Fruit fly (Drosophila melanogaster) whole organism, adult: ENCODE results near the gene Or65a.

Experiments used
- CG11617 ChIP-seq: fragments of 200-800 bp; sonication (Bioruptor generic); optimal IDR thresholded peaks from 2 replicates; lab custom pipeline; 2017; ENCODE audit warnings: mild to moderate bottlenecking, missing biosample characterization, missing genetic modification reagents, missing genetic modification characterization
- CG12768 ChIP-seq: fragments of 200-800 bp; sonication (Bioruptor generic); optimal IDR thresholded peaks from 2 replicates; lab custom pipeline; 2017; ENCODE audit warnings: missing biosample characterization, missing genetic modification characterization, mild to moderate bottlenecking, moderate library complexity, missing genetic modification reagents
- CG14711 ChIP-seq: fragments of 200-800 bp; sonication (Bioruptor generic); optimal IDR thresholded peaks from 2 replicates; lab custom pipeline; 2018; ENCODE audit warnings: missing biosample characterization, mild to moderate bottlenecking, missing genetic modification characterization, moderate library complexity
- CG1620 ChIP-seq: fragments of 200-800 bp; sonication (Bioruptor generic); optimal IDR thresholded peaks from 2 replicates; lab custom pipeline; 2016; ENCODE audit warnings: missing biosample characterization, missing genetic modification characterization
- CG33017 ChIP-seq: fragments of 200-800 bp; sonication (Bioruptor generic); optimal IDR thresholded peaks from 2 replicates; lab custom pipeline; 2018; ENCODE audit warnings: missing biosample characterization, mild to moderate bottlenecking, missing genetic modification characterization, moderate library complexity
- CG5204 ChIP-seq: fragments of 200-800 bp; sonication (Bioruptor generic); optimal IDR thresholded peaks from 2 replicates; lab custom pipeline; 2016; ENCODE audit warnings: missing biosample characterization, missing genetic modification characterization
- CG7045 ChIP-seq: fragments of 200-800 bp; sonication (Bioruptor generic); optimal IDR thresholded peaks from 2 replicates; lab custom pipeline; 2017; ENCODE audit warnings: missing biosample characterization, mild to moderate bottlenecking, missing genetic modification characterization
- CG7101 ChIP-seq: fragments of 200-800 bp; sonication (Bioruptor generic); optimal IDR thresholded peaks from 2 replicates; lab custom pipeline; 2018; ENCODE audit warnings: missing biosample characterization, mild to moderate bottlenecking, missing genetic modification characterization, moderate library complexity
- Clk ChIP-seq: fragments of 200-800 bp; sonication (Bioruptor generic); optimal IDR thresholded peaks from 2 replicates; lab custom pipeline; 2017; ENCODE audit warnings: missing biosample characterization, missing genetic modification characterization
- Crg-1 ChIP-seq: fragments of 200-800 bp; sonication (Bioruptor generic); optimal IDR thresholded peaks from 2 replicates; lab custom pipeline; 2016; ENCODE audit warnings: missing biosample characterization, missing genetic modification characterization
- Hr96 ChIP-seq: fragments of 200-800 bp; sonication (Bioruptor generic); optimal IDR thresholded peaks from 2 replicates; lab custom pipeline; 2016; ENCODE audit warnings: missing biosample characterization, missing genetic modification characterization
- Mnt ChIP-seq: fragments of 200-800 bp; sonication (Bioruptor generic); optimal IDR thresholded peaks from 2 replicates; lab custom pipeline; 2016; ENCODE audit warnings: missing biosample characterization, mild to moderate bottlenecking, missing genetic modification characterization
- bab1 ChIP-seq: fragments of 200-800 bp; sonication (Bioruptor generic); optimal IDR thresholded peaks from 3 replicates; lab custom pipeline; 2019; ENCODE audit warnings: missing biosample characterization, mild to moderate bottlenecking, missing genetic modification characterization, moderate library complexity
- cic ChIP-seq: fragments of 200-800 bp; sonication (Bioruptor generic); optimal IDR thresholded peaks from 2 replicates; lab custom pipeline; 2017; ENCODE audit warnings: missing biosample characterization, mild to moderate bottlenecking, missing genetic modification characterization, moderate library complexity
- cnc ChIP-seq, 2 experiments: fragments of >200 bp; optimal IDR thresholded peaks; 2 replicates each; lab custom pipeline; 2017
- kay ChIP-seq: fragments of 200-800 bp; sonication (Bioruptor generic); peaks from one replicate; lab custom pipeline; 2016; ENCODE audit warnings: missing biosample characterization, missing genetic modification characterization, borderline replicate concordance
- ovo ChIP-seq: fragments of 200-800 bp; sonication (Bioruptor generic); optimal IDR thresholded peaks from 2 replicates; lab custom pipeline; 2016; ENCODE audit warnings: missing biosample characterization, missing genetic modification characterization
- pad ChIP-seq: fragments of 200-800 bp; sonication (Bioruptor generic); optimal IDR thresholded peaks from 3 replicates; lab custom pipeline; 2017; ENCODE audit warnings: missing biosample characterization, missing genetic modification characterization, mild to moderate bottlenecking, moderate library complexity, missing genetic modification reagents
- tj ChIP-seq: fragments of 200-800 bp; sonication (Bioruptor generic); optimal IDR thresholded peaks from 3 replicates; lab custom pipeline; 2017; ENCODE audit warnings: missing biosample characterization, mild to moderate bottlenecking, missing genetic modification characterization, moderate library complexity
- toe ChIP-seq: fragments of 200-800 bp; sonication (Bioruptor generic); optimal IDR thresholded peaks from 2 replicates; lab custom pipeline; 2016; ENCODE audit warnings: missing biosample characterization, missing genetic modification characterization

Gene Or65a

DNA sequence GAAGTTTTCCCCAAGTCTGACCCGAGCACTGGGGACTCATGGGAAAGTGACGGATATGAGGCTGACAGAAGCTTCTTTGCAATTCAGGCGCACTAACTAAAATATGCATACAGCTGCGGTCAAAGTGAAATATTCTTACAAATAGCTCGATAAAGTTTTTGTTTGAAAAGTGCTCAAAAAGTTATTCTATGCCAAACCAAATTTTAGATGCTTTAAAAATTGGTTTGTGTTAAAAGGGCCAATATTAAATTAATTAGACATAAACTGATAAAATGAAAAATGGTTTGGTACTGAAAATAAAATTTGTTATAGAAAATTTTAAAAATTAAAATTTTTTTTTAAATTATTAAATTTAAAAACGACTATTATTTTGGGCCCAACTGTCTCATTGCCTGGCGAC, 46.2 kb downstream of the Or65a start:
- TF ChIP-seq CG14711 (tag; lab: Kevin White, UChicago) (no peak), CG33017 (tag; lab: Kevin White, UChicago) (no peak), CG7045 (no peak), pad (GFP tag; lab: Kevin White, UChicago) (no peak), CG1620 (GFP tag; lab: Kevin White, UChicago) (no peak), toe (no peak), CG7101 (tag; lab: Kevin White, UChicago) (no peak), tj (GFP tag; lab: Kevin White, UChicago) (no peak), CG5204 (GFP tag; lab: Kevin White, UChicago) (no peak), Crg-1 (GFP tag; lab: Kevin White, UChicago) (no peak), Mnt (GFP tag; lab: Kevin White, UChicago) (no peak), ovo (no peak), Clk (GFP tag; lab: Kevin White, UChicago) (no peak), cnc (optimal IDR thresholded peaks at IDR 0.05; lab: Kevin White, UChicago) (no peak), cic (GFP tag; lab: Kevin White, UChicago) (no peak), CG11617 (no peak), bab1 (GFP tag; lab: Kevin White, UChicago) (no peak), Hr96 (GFP tag; lab: Kevin White, UChicago) (no peak), kay (GFP tag; lab: Kevin White, UChicago) (no peak), CG12768 (GFP tag; lab: Kevin White, UChicago) (no peak)

DNA sequence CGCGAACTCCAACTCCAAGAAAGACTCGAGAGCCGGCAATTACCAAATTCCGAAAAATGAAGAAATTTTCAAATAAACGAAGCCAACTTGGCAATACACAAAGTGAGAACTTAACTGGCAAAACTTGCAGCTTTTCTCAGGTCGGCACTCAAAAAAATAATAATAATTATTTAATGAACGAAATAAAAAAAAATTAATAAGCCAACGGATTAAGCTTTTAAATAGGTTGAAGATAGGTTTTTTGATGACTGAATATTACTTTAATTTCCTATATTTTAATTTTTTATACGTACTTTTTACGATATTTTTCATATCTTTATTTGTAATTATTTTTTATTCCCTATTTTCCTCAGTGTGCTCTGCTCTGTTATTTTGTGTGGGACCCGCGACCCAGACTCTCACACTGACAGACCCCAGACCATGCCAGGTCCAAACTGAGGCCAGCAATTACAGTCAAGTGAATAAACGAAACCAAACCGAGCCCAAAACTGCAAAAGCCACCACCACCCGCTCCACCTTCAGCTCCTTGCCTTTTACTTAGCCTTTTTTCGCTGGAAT, 49.3 kb downstream of the Or65a start:
- TF ChIP-seq ovo (no peak), Mnt (GFP tag; lab: Kevin White, UChicago) (no peak), CG1620 (GFP tag; lab: Kevin White, UChicago) (no peak)

DNA sequence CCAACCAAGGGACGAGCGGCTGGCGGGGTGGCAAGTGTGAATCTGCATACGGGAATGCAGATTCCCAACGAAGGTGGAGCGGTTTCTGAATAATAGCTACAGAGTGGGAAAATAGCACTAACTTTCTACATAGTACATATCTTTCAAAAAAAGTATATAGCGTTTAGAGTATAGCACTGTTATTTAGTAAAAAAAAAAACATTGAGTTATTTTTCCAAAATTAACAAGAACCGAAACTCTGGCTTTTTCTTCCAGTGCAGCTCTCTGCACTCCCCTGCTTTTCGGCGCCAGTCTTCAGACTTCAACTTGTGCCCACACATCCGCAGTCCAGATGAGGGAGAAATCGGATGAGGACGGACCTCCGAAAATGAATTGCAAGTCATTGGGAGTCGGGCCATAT, 51.0 kb downstream of the Or65a start:
- no peak for TF ChIP-seq tj (GFP tag; lab: Kevin White, UChicago)
- TF ChIP-seq CG5204 (GFP tag; lab: Kevin White, UChicago) = no peak
- TF ChIP-seq Mnt (GFP tag; lab: Kevin White, UChicago) = no peak
- no peak for TF ChIP-seq Crg-1 (GFP tag; lab: Kevin White, UChicago)
- TF ChIP-seq CG7101 (tag; lab: Kevin White, UChicago) = no peak
- TF ChIP-seq CG12768 (GFP tag; lab: Kevin White, UChicago) = no peak
- TF ChIP-seq CG14711 (tag; lab: Kevin White, UChicago) = no peak
- TF ChIP-seq ovo = no peak
- no peak for TF ChIP-seq bab1 (GFP tag; lab: Kevin White, UChicago)
- no peak for TF ChIP-seq kay (GFP tag; lab: Kevin White, UChicago)
